Worm (Caenorhabditis elegans): ENCODE results near the gene hpo-28.

- TF ChIP-seq aly-2 (tag; optimal IDR thresholded peaks at IDR 0.05) (no peak), skn-1 (tag; optimal IDR thresholded peaks at IDR 0.05) (no peak), nhr-25 (tag; optimal IDR thresholded peaks at IDR 0.05) (no peak), nhr-28 (tag; optimal IDR thresholded peaks at IDR 0.05) (no peak), fos-1 (tag; optimal IDR thresholded peaks at IDR 0.05) (no peak), unc-39 (tag; optimal IDR thresholded peaks at IDR 0.05) (no peak), nhr-77 (tag; optimal IDR thresholded peaks at IDR 0.05) (no peak), snpc-4 (tag; optimal IDR thresholded peaks at IDR 0.05) (no peak), nhr-67 (tag; optimal IDR thresholded peaks at IDR 0.05) (no peak), zag-1 (tag; optimal IDR thresholded peaks at IDR 0.05) (no peak), nhr-11 (tag; optimal IDR thresholded peaks at IDR 0.05) (no peak), ceh-82 (tag; optimal IDR thresholded peaks at IDR 0.05) (no peak)
Measured at ce11 chrIII:5705228-5705888, 3.8 kb downstream of the hpo-28 start, which contains the start of gene swp-1.
